Worm (Caenorhabditis elegans) whole organism, young adult: ENCODE data around the gene sna-3.

Experiments
- C17E4.6 ChIP-seq: fragments of 200-800 bp; sonication (Bioruptor generic); IDR thresholded peaks from 2 replicates; pipeline ENCODE4 v1.3.6; 2022; ENCODE audit warnings: missing genetic modification reagents, missing genetic modification characterization, missing compliant biosample characterization
- K12H6.12 ChIP-seq: fragments of 200-800 bp; sonication (Bioruptor generic); optimal IDR thresholded peaks from 2 replicates; lab custom pipeline; 2018; ENCODE audit warnings: mild to moderate bottlenecking, missing genetic modification characterization, missing compliant biosample characterization
- ama-1 ChIP-seq, 3 experiments: fragments of 150-350 bp in 1 of 3; sonication (generic microtip) in 2 of 3; optimal IDR thresholded peaks; 2 replicates each; lab custom pipeline; 2014 to 2018; ENCODE audit warnings: missing biosample characterization in 2 of 3, missing genetic modification characterization in 2 of 3, missing genetic modification reagents in 2 of 3
- cebp-1 ChIP-seq, 2 experiments: fragments of 200-800 bp in 1 of 2; sonication (Bioruptor generic) in 1 of 2; sonication (generic microtip) in 1 of 2; IDR thresholded peaks in 1 of 2; optimal IDR thresholded peaks in 1 of 2; 2 replicates each; pipeline versions ENCODE4 v1.3.6 to Lab custom; 2017 to 2022; ENCODE audit warnings: missing compliant biosample characterization in 2 of 2, missing genetic modification characterization in 2 of 2, mild to moderate bottlenecking in 1 of 2, missing genetic modification reagents in 1 of 2, moderate library complexity in 1 of 2
- let-607 ChIP-seq, 2 experiments: fragments of 200-800 bp in 1 of 2; sonication (Bioruptor generic) in 1 of 2; sonication (generic microtip) in 1 of 2; optimal IDR thresholded peaks; 2 replicates each; lab custom pipeline; 2016 to 2018; ENCODE audit warnings: mild to moderate bottlenecking in 2 of 2, missing compliant biosample characterization in 2 of 2, missing genetic modification characterization in 2 of 2, moderate library complexity in 2 of 2, missing genotype in 1 of 2
- pha-4 ChIP-seq: fragments of 150-350 bp; sonication (generic microtip); optimal IDR thresholded peaks from 2 replicates; lab custom pipeline; 2014; ENCODE audit warnings: missing biosample characterization, missing genetic modification reagents, missing genetic modification characterization
- sea-2 ChIP-seq: fragments of 200-800 bp; sonication (Bioruptor generic); IDR thresholded peaks from 2 replicates; pipeline ENCODE4 v1.3.6; 2022; ENCODE audit warnings: missing genetic modification characterization, missing compliant biosample characterization
- unc-62 ChIP-seq: fragments of 150-350 bp; optimal IDR thresholded peaks from 2 replicates; lab custom pipeline; 2014; ENCODE audit warnings: missing biosample characterization, missing genetic modification reagents, missing genetic modification characterization

ce11 chrIII:6201325-6201724, 4.7 kb downstream of the sna-3 start:
- TF ChIP-seq unc-62 (GFP tag; lab: Kevin White, UChicago) = no peak
- no peak for TF ChIP-seq K12H6.12 (tag; lab: Kevin White, UChicago)
- TF ChIP-seq let-607 (tag; optimal IDR thresholded peaks at IDR 0.05; lab: Kevin White, UChicago) = no peak
- no peak for TF ChIP-seq pha-4
- no peak for TF ChIP-seq ama-1 (optimal IDR thresholded peaks at IDR 0.05; lab: Kevin White, UChicago)
- TF ChIP-seq ama-1 (GFP tag; optimal IDR thresholded peaks at IDR 0.05; lab: Kevin White, UChicago) = no peak
- TF ChIP-seq cebp-1 (GFP tag; IDR thresholded peaks at IDR 0.05; lab: Robert Waterston, UW) = no peak
- TF ChIP-seq cebp-1 (tag; optimal IDR thresholded peaks at IDR 0.05; lab: Kevin White, UChicago) = no peak
- no peak for TF ChIP-seq C17E4.6 (GFP tag; lab: Robert Waterston, UW)
- TF ChIP-seq sea-2 (GFP tag; lab: Robert Waterston, UW) = no peak
